Worm (Caenorhabditis elegans): ENCODE data around the gene set-22.

Gene set-22

DNA sequence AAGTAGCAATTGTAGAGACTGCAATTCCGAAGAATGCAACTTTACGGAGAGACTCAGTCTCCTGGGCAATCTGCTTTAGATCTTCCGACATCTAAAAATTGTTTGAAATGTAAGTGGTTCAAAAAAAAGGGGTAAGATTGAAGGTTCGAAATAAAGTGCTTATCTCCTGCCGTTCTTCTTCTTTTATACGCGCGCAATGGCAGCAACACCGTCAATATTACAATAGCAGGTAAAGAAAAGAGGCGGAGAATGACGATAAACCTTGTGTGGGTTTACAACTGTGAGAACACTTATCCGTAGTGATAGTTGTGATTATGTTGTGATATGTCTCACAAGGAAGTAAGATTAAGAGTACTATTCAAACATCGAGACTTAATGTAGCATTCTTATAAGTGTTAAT, 14.9 kb upstream of the set-22 start, which contains the start of gene col-13:
col-13 (minus strand) TSS at position 101 of the 400 bp plus-strand sequence.
- TF ChIP-seq blmp-1 (tag; optimal IDR thresholded peaks at IDR 0.05; ENCODE audit: insufficient read depth) (no peak), R02D3.7 (tag; optimal IDR thresholded peaks at IDR 0.05) (no peak), nhr-23 (tag; optimal IDR thresholded peaks at IDR 0.05) (no peak), dmd-4 (tag; optimal IDR thresholded peaks at IDR 0.05) (no peak), elt-1 (tag; optimal IDR thresholded peaks at IDR 0.05) (no peak), nhr-6 (tag; optimal IDR thresholded peaks at IDR 0.05) (no peak), nhr-129 (tag; optimal IDR thresholded peaks at IDR 0.05) (no peak), mab-5 (tag; optimal IDR thresholded peaks at IDR 0.05) (no peak), ceh-16 (tag; optimal IDR thresholded peaks at IDR 0.05) (no peak), ztf-1 (GFP tag; conservative IDR thresholded peaks at IDR 0.05) (no peak), lin-11 (tag; optimal IDR thresholded peaks at IDR 0.05) (no peak), unc-62 (GFP tag; optimal IDR thresholded peaks at IDR 0.05) (no peak), crh-2 (tag; optimal IDR thresholded peaks at IDR 0.05) (no peak), nhr-77 (tag; optimal IDR thresholded peaks at IDR 0.05) (no peak), ztf-4 (tag; optimal IDR thresholded peaks at IDR 0.05) (no peak), sma-9 (GFP tag; optimal IDR thresholded peaks at IDR 0.05) (no peak), sma-9 (tag; optimal IDR thresholded peaks at IDR 0.05) (no peak), nhr-21 (tag; optimal IDR thresholded peaks at IDR 0.05) (no peak), nhr-10 (tag; optimal IDR thresholded peaks at IDR 0.05) (no peak), gmeb-1 (tag; optimal IDR thresholded peaks at IDR 0.05) (no peak), F13H6.1 (tag; optimal IDR thresholded peaks at IDR 0.05) (no peak)

- no peak for TF ChIP-seq unc-39 (tag; optimal IDR thresholded peaks at IDR 0.05)
- TF ChIP-seq sma-3 (GFP tag; optimal IDR thresholded peaks at IDR 0.05): peak; percentile 16
- peak; percentile 25 for TF ChIP-seq blmp-1 (tag; optimal IDR thresholded peaks at IDR 0.05; ENCODE audit: insufficient read depth)
- TF ChIP-seq nhr-25 (tag; optimal IDR thresholded peaks at IDR 0.05): peak; percentile 76
- no peak for TF ChIP-seq sma-9 (GFP tag; optimal IDR thresholded peaks at IDR 0.05)
- TF ChIP-seq sma-9 (tag; optimal IDR thresholded peaks at IDR 0.05): no peak
Measured at ce11 chrV:10423511-10423910, 13.2 kb upstream of the set-22 start.

DNA sequence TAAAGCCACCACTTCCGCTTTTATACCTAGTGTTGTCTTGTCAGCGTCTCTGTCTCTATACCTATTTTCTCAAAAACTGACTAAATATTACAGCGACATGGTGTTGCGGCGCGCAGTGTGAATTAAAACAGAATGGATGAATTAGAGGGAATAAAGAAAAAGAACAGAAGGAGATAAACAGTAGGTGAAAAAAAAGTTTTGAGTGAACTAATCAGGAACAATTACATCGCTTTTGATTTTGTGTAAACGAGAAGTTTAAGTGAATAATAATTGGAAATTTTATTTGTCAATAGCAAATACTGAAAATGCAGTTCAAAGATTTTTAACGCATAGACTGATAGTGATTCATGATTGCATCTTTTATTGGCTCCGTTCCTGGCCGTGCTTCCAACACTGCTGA, 11.6 kb upstream of the set-22 start, which contains the start of gene col-12:
col-12 (minus strand) TSS at position 101 of the 400 bp plus-strand sequence.
- no peak for TF ChIP-seq egl-27 (tag; optimal IDR thresholded peaks at IDR 0.05)
- TF ChIP-seq lin-11 (tag; optimal IDR thresholded peaks at IDR 0.05): no peak
- no peak for TF ChIP-seq nhr-25 (tag; optimal IDR thresholded peaks at IDR 0.05)
- no peak for TF ChIP-seq nhr-21 (tag; optimal IDR thresholded peaks at IDR 0.05)
- TF ChIP-seq peb-1 (tag; optimal IDR thresholded peaks at IDR 0.05): no peak

- TF ChIP-seq ceh-82 (tag; optimal IDR thresholded peaks at IDR 0.05): no peak
- TF ChIP-seq dmd-4 (tag; optimal IDR thresholded peaks at IDR 0.05): no peak
- TF ChIP-seq unc-55 (GFP tag; optimal IDR thresholded peaks at IDR 0.05): no peak
- TF ChIP-seq nhr-6 (tag; optimal IDR thresholded peaks at IDR 0.05): no peak
- TF ChIP-seq mdl-1 (tag; optimal IDR thresholded peaks at IDR 0.05): no peak
- TF ChIP-seq unc-39 (tag; optimal IDR thresholded peaks at IDR 0.05): no peak
- TF ChIP-seq zag-1 (tag; optimal IDR thresholded peaks at IDR 0.05): no peak
- TF ChIP-seq nhr-21 (tag; optimal IDR thresholded peaks at IDR 0.05): no peak
- no peak for TF ChIP-seq peb-1 (tag; optimal IDR thresholded peaks at IDR 0.05)
Measured at ce11 chrV:10426253-10426652, 10.5 kb upstream of the set-22 start, which contains the start of gene apc-10. Gene apc-10, minus strand, starts transcription at chrV:10426353.

ce11 chrV:10428608-10429007, 8.1 kb upstream of the set-22 start, which contains the start of gene tag-314:
Gene tag-314, minus strand, starts transcription at chrV:10428708.
- TF ChIP-seq alr-1 (tag; optimal IDR thresholded peaks at IDR 0.05): no peak

DNA sequence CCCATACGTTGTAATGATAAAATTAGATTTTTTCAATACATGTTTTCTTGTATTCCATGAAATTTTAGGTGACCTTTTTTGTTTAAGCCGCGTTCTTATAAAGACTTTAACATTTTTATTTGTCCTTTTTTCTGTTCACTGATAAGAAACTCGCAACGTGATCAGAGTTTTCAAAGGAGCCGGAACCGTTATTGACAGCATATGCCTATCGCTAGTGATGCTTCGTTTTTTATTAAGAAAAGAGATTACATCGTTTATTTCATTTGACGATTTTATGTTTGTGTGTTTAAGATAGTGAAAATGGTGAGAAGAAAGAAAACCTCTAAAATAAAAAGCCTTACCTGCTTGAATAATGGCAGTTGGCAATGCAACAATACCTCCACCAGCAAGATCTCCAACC, 4.1 kb upstream of the set-22 start:
- TF ChIP-seq alr-1 (tag; optimal IDR thresholded peaks at IDR 0.05): no peak
- peak; percentile 24 for TF ChIP-seq crh-2 (tag; optimal IDR thresholded peaks at IDR 0.05)
- no peak for TF ChIP-seq nhr-21 (tag; optimal IDR thresholded peaks at IDR 0.05)
- TF ChIP-seq ztf-11 (tag; optimal IDR thresholded peaks at IDR 0.05): no peak
- no peak for TF ChIP-seq nhr-10 (tag; optimal IDR thresholded peaks at IDR 0.05)
- no peak for TF ChIP-seq nhr-129 (tag; optimal IDR thresholded peaks at IDR 0.05)
- no peak for TF ChIP-seq zag-1 (tag; optimal IDR thresholded peaks at IDR 0.05)
- TF ChIP-seq ztf-4 (tag; optimal IDR thresholded peaks at IDR 0.05): no peak
- no peak for TF ChIP-seq ama-1 (optimal IDR thresholded peaks at IDR 0.05)
- TF ChIP-seq sma-9 (GFP tag; optimal IDR thresholded peaks at IDR 0.05): peak; percentile 9
- no peak for TF ChIP-seq sma-9 (tag; optimal IDR thresholded peaks at IDR 0.05)
- peak; percentile 20 for TF ChIP-seq skn-1 (tag; optimal IDR thresholded peaks at IDR 0.05)
- no peak for TF ChIP-seq aly-2 (tag; optimal IDR thresholded peaks at IDR 0.05)
- TF ChIP-seq sem-4 (tag; optimal IDR thresholded peaks at IDR 0.05): no peak
- peak; percentile 25 for TF ChIP-seq gmeb-1 (tag; optimal IDR thresholded peaks at IDR 0.05)
- TF ChIP-seq fos-1 (tag; optimal IDR thresholded peaks at IDR 0.05): peak; percentile 90
- TF ChIP-seq nhr-23 (tag; optimal IDR thresholded peaks at IDR 0.05): no peak
- no peak for TF ChIP-seq F13H6.1 (tag; optimal IDR thresholded peaks at IDR 0.05)

Data from whole organism, L2 larva.